Worm (Caenorhabditis elegans): ENCODE data around the gene rnf-5.

The rnf-5 gene

ce11 chrIII:4208210-4208609 is 41.6 kb upstream of the rnf-5 start (continued):
- no peak for TF ChIP-seq Y67H2A.10 (GFP tag; conservative IDR thresholded peaks at IDR 0.05)
- peak; percentile 36 for TF ChIP-seq hrde-1 (tag; optimal IDR thresholded peaks at IDR 0.05; ENCODE audit: borderline replicate concordance)
- 0 out of 2 replicates have a peak, but pooled peaks have one; percentile 19 for TF ChIP-seq ekl-4 (GFP tag; IDR thresholded peaks at IDR 0.05)
- TF ChIP-seq K11D2.4 (GFP tag; IDR thresholded peaks at IDR 0.05), result no peak
- no peak for TF ChIP-seq ceh-79 (tag; optimal IDR thresholded peaks at IDR 0.05)
- TF ChIP-seq pbrm-1 (GFP tag; IDR thresholded peaks at IDR 0.05), result peak; percentile 54; the same call in 1 of the 2 replicates
- no peak for TF ChIP-seq F57A8.1 (GFP tag; optimal IDR thresholded peaks at IDR 0.05)
- no peak for TF ChIP-seq B0019.2 (GFP tag; conservative IDR thresholded peaks at IDR 0.05)
- peak; percentile 15 for TF ChIP-seq snpc-1.3 (tag; optimal IDR thresholded peaks at IDR 0.05; ENCODE audit: insufficient read depth)
- no peak for TF ChIP-seq rcor-1 (GFP tag; IDR thresholded peaks at IDR 0.05)
- TF ChIP-seq K12H6.12 (tag; optimal IDR thresholded peaks at IDR 0.05), result no peak
- no peak for TF ChIP-seq bed-1 (GFP tag; IDR thresholded peaks at IDR 0.05)
- no peak for TF ChIP-seq pha-4 (tag; optimal IDR thresholded peaks at IDR 0.05)
- no peak for TF ChIP-seq snpc-1.1 (tag; optimal IDR thresholded peaks at IDR 0.05; ENCODE audit: insufficient read depth)
- no peak for TF ChIP-seq ceh-100 (GFP tag; IDR thresholded peaks at IDR 0.05)
- TF ChIP-seq rpc-1 (optimal IDR thresholded peaks at IDR 0.05), result no peak
- no peak for TF ChIP-seq rpc-1 (tag; optimal IDR thresholded peaks at IDR 0.05)
- TF ChIP-seq F49E8.2 (tag; optimal IDR thresholded peaks at IDR 0.05; ENCODE audit: insufficient read depth), result peak; percentile 44
- no peak for TF ChIP-seq mes-4 (tag; optimal IDR thresholded peaks at IDR 0.05)
- no peak for TF ChIP-seq ztf-28 (GFP tag; IDR thresholded peaks at IDR 0.05)
- TF ChIP-seq sptf-2 (GFP tag; optimal IDR thresholded peaks at IDR 0.05), result no peak
- no peak for TF ChIP-seq ztf-18 (tag; optimal IDR thresholded peaks at IDR 0.05)

DNA sequence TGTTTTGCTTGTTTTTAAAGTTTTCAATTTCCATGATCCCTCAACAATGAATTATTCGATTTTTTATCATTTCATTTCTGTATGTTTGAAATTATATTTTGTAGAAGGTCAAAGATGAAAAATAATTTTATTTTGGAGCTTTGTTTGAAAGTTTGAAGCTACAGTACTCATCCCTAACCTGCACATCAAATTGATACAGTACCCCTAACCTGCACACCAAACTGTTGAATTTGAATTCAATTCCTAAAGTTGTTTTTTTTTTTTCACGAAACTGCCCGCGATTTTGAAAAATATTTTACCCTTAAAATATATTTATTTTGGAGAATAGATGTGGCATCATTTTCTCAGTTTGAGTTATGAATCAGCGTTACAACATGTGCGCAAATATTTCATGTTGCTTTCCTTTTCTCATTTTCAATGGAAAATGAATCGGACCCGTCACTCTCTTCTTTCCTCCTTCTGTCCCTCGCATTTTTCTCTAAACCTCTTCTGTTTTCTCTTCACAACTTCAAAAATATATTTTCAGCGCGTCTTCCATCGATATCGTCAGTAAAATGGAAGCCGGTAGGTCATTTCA is 39.2 kb upstream of the rnf-5 start, which contains the start of gene R74.8:
TSS of gene R74.8 (plus strand) at position 527 of the 577 bp plus-strand sequence.
- TF ChIP-seq lin-35 (GFP tag; optimal IDR thresholded peaks at IDR 0.05) (peak in 1 of 3 experiments; percentile 29), snpc-3.4 (tag; optimal IDR thresholded peaks at IDR 0.05) (peak; percentile 71), aptf-2 (GFP tag; conservative IDR thresholded peaks at IDR 0.05) (no peak), Y67H2A.10 (GFP tag; conservative IDR thresholded peaks at IDR 0.05) (no peak), Y79H2A.3 (GFP tag; conservative IDR thresholded peaks at IDR 0.05) (no peak), rec-8 (tag; optimal IDR thresholded peaks at IDR 0.05) (no peak), nhr-179 (tag; optimal IDR thresholded peaks at IDR 0.05) (no peak), ztf-6 (GFP tag; IDR thresholded peaks at IDR 0.05) (no peak), tbp1 (GFP tag; optimal IDR thresholded peaks at IDR 0.05) (peak; percentile 16), B0019.2 (GFP tag; conservative IDR thresholded peaks at IDR 0.05) (0 out of 2 replicates have a peak, but pooled peaks have one; percentile 19), T07F8.4 (tag; optimal IDR thresholded peaks at IDR 0.05) (no peak), nfya-2 (GFP tag; IDR thresholded peaks at IDR 0.05) (no peak), Y53F4B.3 (GFP tag; IDR thresholded peaks at IDR 0.05) (no peak), cebp-1 (GFP tag; IDR thresholded peaks at IDR 0.05) (no peak), cebp-1 (tag; optimal IDR thresholded peaks at IDR 0.05) (no peak), Y53G8AR.9 (GFP tag; conservative IDR thresholded peaks at IDR 0.05) (no peak), him-1 (tag; optimal IDR thresholded peaks at IDR 0.05) (no peak), pbrm-1 (GFP tag; IDR thresholded peaks at IDR 0.05) (no peak), repo-1 (tag; optimal IDR thresholded peaks at IDR 0.05) (no peak), madf-6 (GFP tag; IDR thresholded peaks at IDR 0.05) (peak; percentile 88), let-607 (tag; optimal IDR thresholded peaks at IDR 0.05) (no peak), F33H1.4 (GFP tag; IDR thresholded peaks at IDR 0.05) (peak; percentile 72), B0261.1 (tag; optimal IDR thresholded peaks at IDR 0.05) (no peak), madf-3 (GFP tag; IDR thresholded peaks at IDR 0.05) (peak; percentile 82), sea-2 (GFP tag; IDR thresholded peaks at IDR 0.05) (no peak), hsf-1 (GFP tag; IDR thresholded peaks at IDR 0.05) (peak; percentile 73), B0336.3 (GFP tag; IDR thresholded peaks at IDR 0.05) (no peak), mcd-1 (GFP tag; IDR thresholded peaks at IDR 0.05) (no peak)

Measured in whole organism, young adult.